Fruit fly (Drosophila melanogaster) whole organism, embryonic: Measurements from ENCODE around the gene CG43131.

ENCODE experiments used
- Awh ChIP-seq: fragments of 200-800 bp; sonication (Bioruptor generic); IDR thresholded peaks from 2 replicates; pipeline ENCODE4, ENCODE4 v1.3.6; 2022; ENCODE audit warnings: missing biosample characterization, missing genetic modification characterization
- BEAF-32 ChIP-seq: fragments of 200-800 bp; sonication (Bioruptor generic); optimal IDR thresholded peaks from 3 replicates; lab custom pipeline; 2017; ENCODE audit warnings: missing biosample characterization, missing genetic modification characterization, mild to moderate bottlenecking, moderate library complexity, missing genetic modification reagents
- C15 ChIP-seq: fragments of 200-800 bp; sonication (Bioruptor generic); IDR thresholded peaks from 3 replicates; pipeline ENCODE4 v1.3.6; 2022; ENCODE audit warnings: missing biosample characterization, missing genetic modification characterization
- CG1024 ChIP-seq: fragments of 200-800 bp; sonication (Bioruptor generic); IDR thresholded peaks from 2 replicates; pipeline ENCODE4 v1.3.6; 2022; ENCODE audit warnings: missing biosample characterization, missing genetic modification characterization
- CG10366 ChIP-seq: fragments of 200-800 bp; sonication (Bioruptor generic); IDR thresholded peaks from 2 replicates; pipeline ENCODE4 v1.3.6; 2022; ENCODE audit warnings: missing biosample characterization, missing genetic modification characterization
- CG12769 ChIP-seq: fragments of 200-800 bp; sonication (Bioruptor generic); optimal IDR thresholded peaks from 2 replicates; lab custom pipeline; 2019; ENCODE audit warnings: missing biosample characterization, mild to moderate bottlenecking, missing genetic modification characterization, moderate library complexity
- CG1602 ChIP-seq: fragments of 200-800 bp; sonication (Bioruptor generic); optimal IDR thresholded peaks from 3 replicates; lab custom pipeline; 2016; ENCODE audit warnings: missing biosample characterization, missing genetic modification characterization
- CG17186 ChIP-seq: fragments of 200-800 bp; sonication (Bioruptor generic); optimal IDR thresholded peaks from 3 replicates; lab custom pipeline; 2017; ENCODE audit warnings: missing biosample characterization, missing genetic modification reagents, missing genetic modification characterization
- CG18476 ChIP-seq: fragments of 200-800 bp; sonication (Bioruptor generic); optimal IDR thresholded peaks from 2 replicates; lab custom pipeline; 2016; ENCODE audit warnings: missing biosample characterization, mild to moderate bottlenecking, missing genetic modification characterization
- CG18764 ChIP-seq: fragments of 200-800 bp; sonication (Bioruptor generic); optimal IDR thresholded peaks from 3 replicates; lab custom pipeline; 2016; ENCODE audit warnings: missing biosample characterization, missing genetic modification characterization
- CG2678 ChIP-seq: fragments of 200-800 bp; sonication (Bioruptor generic); optimal IDR thresholded peaks from 3 replicates; lab custom pipeline; 2019; ENCODE audit warnings: missing biosample characterization, mild to moderate bottlenecking, missing genetic modification characterization, moderate library complexity
- CG3281 ChIP-seq: fragments of 200-800 bp; sonication (Bioruptor generic); optimal IDR thresholded peaks from 3 replicates; lab custom pipeline; 2017; ENCODE audit warnings: missing biosample characterization, mild to moderate bottlenecking, missing genetic modification characterization
- CG4424 ChIP-seq: fragments of 200-800 bp; sonication (Bioruptor generic); optimal IDR thresholded peaks from 3 replicates; lab custom pipeline; 2016; ENCODE audit warnings: missing biosample characterization, missing genetic modification characterization
- CG4820 ChIP-seq: fragments of 200-800 bp; sonication (Bioruptor generic); optimal IDR thresholded peaks from 3 replicates; lab custom pipeline; 2016; ENCODE audit warnings: missing biosample characterization, missing genetic modification characterization
- CG7839 ChIP-seq: fragments of 200-800 bp; sonication (Bioruptor generic); optimal IDR thresholded peaks from 3 replicates; lab custom pipeline; 2018; ENCODE audit warnings: missing biosample characterization, mild to moderate bottlenecking, missing genetic modification characterization, moderate library complexity
- CG8359 ChIP-seq: fragments of 200-800 bp; sonication (Bioruptor generic); optimal IDR thresholded peaks from 2 replicates; lab custom pipeline; 2017; ENCODE audit warnings: missing biosample characterization, mild to moderate bottlenecking, missing genetic modification characterization, borderline replicate concordance
- CG9932 ChIP-seq: fragments of 200-800 bp; sonication (Bioruptor generic); IDR thresholded peaks from 2 replicates; pipeline ENCODE4 v1.3.6; 2022; ENCODE audit warnings: missing biosample characterization, missing genetic modification characterization
- Dad ChIP-seq: fragments of 200-800 bp; sonication (Bioruptor generic); optimal IDR thresholded peaks from 3 replicates; lab custom pipeline; 2016; ENCODE audit warnings: missing biosample characterization, missing genetic modification characterization
- Doc3 ChIP-seq: fragments of 200-800 bp; sonication (Bioruptor generic); IDR thresholded peaks from 3 replicates; pipeline ENCODE4 v1.3.6; 2022; ENCODE audit warnings: missing biosample characterization, missing genetic modification characterization; ENCODE audit not compliant: partially characterized antibody
- E2f2 ChIP-seq: fragments of 200-800 bp; sonication (Bioruptor generic); IDR thresholded peaks from 2 replicates; pipeline ENCODE4 v1.3.6; 2022; ENCODE audit warnings: missing biosample characterization, missing genetic modification characterization
- MBD-R2 ChIP-seq: fragments of 200-800 bp; sonication (Bioruptor generic); IDR thresholded peaks from 2 replicates; pipeline ENCODE4 v1.3.6; 2022; ENCODE audit warnings: missing biosample characterization, missing genetic modification characterization
- Med ChIP-seq: fragments of 200-800 bp; sonication (Bioruptor generic); peaks from one replicate; lab custom pipeline; 2016; ENCODE audit warnings: missing biosample characterization, missing genetic modification characterization, mild to moderate bottlenecking, inconsistent platforms, moderate library complexity
- Myb ChIP-seq: fragments of 200-800 bp; sonication (Bioruptor generic); optimal IDR thresholded peaks from 2 replicates; lab custom pipeline; 2016; ENCODE audit warnings: missing biosample characterization, missing genetic modification characterization
- Oli ChIP-seq: fragments of 200-800 bp; sonication (Bioruptor generic); optimal IDR thresholded peaks from 2 replicates; lab custom pipeline; 2018; ENCODE audit warnings: missing biosample characterization, mild to moderate bottlenecking, missing genetic modification characterization, moderate library complexity
- Spps ChIP-seq: fragments of 200-800 bp; sonication (Bioruptor generic); optimal IDR thresholded peaks from 2 replicates; lab custom pipeline; 2018; ENCODE audit warnings: missing biosample characterization, mild to moderate bottlenecking, missing genetic modification characterization
- Vsx1 ChIP-seq: fragments of 200-800 bp; sonication (Bioruptor generic); optimal IDR thresholded peaks from 2 replicates; lab custom pipeline; 2017; ENCODE audit warnings: missing biosample characterization, mild to moderate bottlenecking, missing genetic modification characterization, missing genetic modification reagents
- abd-A ChIP-seq: fragments of 200-800 bp; sonication (Bioruptor generic); optimal IDR thresholded peaks from 3 replicates; lab custom pipeline; 2019; ENCODE audit warnings: missing biosample characterization, mild to moderate bottlenecking, missing genetic modification characterization, moderate library complexity
- ac ChIP-seq: fragments of 200-800 bp; sonication (Bioruptor generic); optimal IDR thresholded peaks from 3 replicates; lab custom pipeline; 2017; ENCODE audit warnings: missing biosample characterization, mild to moderate bottlenecking, missing genetic modification characterization
- chif ChIP-seq, 2 experiments: fragments of 200-800 bp; sonication (Bioruptor generic); optimal IDR thresholded peaks; 3 replicates each; lab custom pipeline; 2016; ENCODE audit warnings: missing biosample characterization in 2 of 2, missing genetic modification characterization in 2 of 2
- dpn ChIP-seq, 2 experiments: fragments of 200-800 bp; sonication (Bioruptor generic); optimal IDR thresholded peaks; 3 replicates each; lab custom pipeline; 2016; ENCODE audit warnings: missing biosample characterization in 2 of 2, missing genetic modification characterization in 2 of 2
- en ChIP-seq: fragments of 200-800 bp; sonication (Bioruptor generic); optimal IDR thresholded peaks from 2 replicates; lab custom pipeline; 2016; ENCODE audit warnings: missing biosample characterization, missing genetic modification characterization
- eve ChIP-seq, 2 experiments: fragments of >200 bp; optimal IDR thresholded peaks; 2 replicates each; lab custom pipeline; 2017; ENCODE audit warnings: missing biosample characterization in 2 of 2, missing genetic modification characterization in 2 of 2
- fru ChIP-seq: fragments of >200 bp; optimal IDR thresholded peaks from 2 replicates; lab custom pipeline; 2017
- gt ChIP-seq: fragments of 200-800 bp; sonication (Bioruptor generic); IDR thresholded peaks from 2 replicates; pipeline ENCODE4 v1.3.6; 2022; ENCODE audit warnings: missing biosample characterization, missing genetic modification characterization
- hkb ChIP-seq, 2 experiments: fragments of 200-800 bp in 1 of 2; fragments of >200 bp in 1 of 2; sonication (Bioruptor generic) in 1 of 2; IDR thresholded peaks in 1 of 2; optimal IDR thresholded peaks in 1 of 2; 2 replicates each; pipeline versions ENCODE4 v1.3.6 to Lab custom; 2017 to 2022; ENCODE audit warnings: missing biosample characterization in 1 of 2, missing genetic modification characterization in 1 of 2
- oc ChIP-seq: fragments of 200-800 bp; sonication (Bioruptor generic); optimal IDR thresholded peaks from 2 replicates; lab custom pipeline; 2018; ENCODE audit warnings: missing biosample characterization, mild to moderate bottlenecking, missing genetic modification characterization, moderate library complexity
- pan ChIP-seq, 4 experiments: fragments of >200 bp in 3 of 4; fragments of 200-800 bp in 1 of 4; sonication (Bioruptor generic) in 1 of 4; optimal IDR thresholded peaks in 3 of 4; IDR thresholded peaks in 1 of 4; 2 replicates each; pipeline versions ENCODE4 v1.3.6 to Lab custom; 2017 to 2022; ENCODE audit warnings: missing biosample characterization in 2 of 4, missing genetic modification characterization in 2 of 4, mixed read lengths in 1 of 4
- pho ChIP-seq: fragments of 200-800 bp; sonication (Bioruptor generic); optimal IDR thresholded peaks from 2 replicates; lab custom pipeline; 2016; ENCODE audit warnings: missing biosample characterization, missing genetic modification characterization
- ranshi ChIP-seq: fragments of 200-800 bp; sonication (Bioruptor generic); IDR thresholded peaks from 2 replicates; pipeline ENCODE4 v1.3.6; 2022; ENCODE audit warnings: missing biosample characterization, missing genetic modification characterization
- ro ChIP-seq: fragments of 200-800 bp; sonication (Bioruptor generic); IDR thresholded peaks from 2 replicates; pipeline ENCODE4 v1.3.6; 2022; ENCODE audit warnings: missing biosample characterization, missing genetic modification characterization
- run ChIP-seq: fragments of 200-800 bp; sonication (Bioruptor generic); optimal IDR thresholded peaks from 3 replicates; lab custom pipeline; 2018; ENCODE audit warnings: missing biosample characterization, mild to moderate bottlenecking, missing genetic modification characterization
- salm ChIP-seq: fragments of 200-800 bp; sonication (Bioruptor generic); optimal IDR thresholded peaks from 2 replicates; lab custom pipeline; 2018; ENCODE audit warnings: missing biosample characterization, mild to moderate bottlenecking, missing genetic modification characterization
- sd ChIP-seq: fragments of 200-800 bp; sonication (Bioruptor generic); optimal IDR thresholded peaks from 3 replicates; lab custom pipeline; 2018; ENCODE audit warnings: missing biosample characterization, mild to moderate bottlenecking, missing genetic modification characterization, moderate library complexity
- sens ChIP-seq: fragments of 200-800 bp; sonication (Bioruptor generic); peaks from one replicate; lab custom pipeline; 2016; ENCODE audit warnings: missing biosample characterization, missing genetic modification characterization
- slp2 ChIP-seq: fragments of 200-800 bp; sonication (Bioruptor generic); optimal IDR thresholded peaks from 2 replicates; lab custom pipeline; 2016; ENCODE audit warnings: missing biosample characterization, missing genetic modification characterization
- so ChIP-seq: fragments of 200-800 bp; sonication (Bioruptor generic); IDR thresholded peaks from 3 replicates; pipeline ENCODE4 v1.3.6; 2022; ENCODE audit warnings: missing biosample characterization, missing genetic modification characterization
- sqz ChIP-seq: fragments of 200-800 bp; sonication (Bioruptor generic); optimal IDR thresholded peaks from 3 replicates; lab custom pipeline; 2018; ENCODE audit warnings: missing biosample characterization, mild to moderate bottlenecking, missing genetic modification characterization
- vvl ChIP-seq: fragments of 200-800 bp; sonication (Bioruptor generic); IDR thresholded peaks from 2 replicates; pipeline ENCODE4 v1.3.6; 2022; ENCODE audit warnings: missing biosample characterization, missing genetic modification characterization
- wor ChIP-seq: fragments of 200-800 bp; sonication (Bioruptor generic); IDR thresholded peaks from 2 replicates; pipeline ENCODE4 v1.3.6; 2022; ENCODE audit warnings: missing biosample characterization, missing genetic modification characterization
- yki ChIP-seq: fragments of >200 bp; optimal IDR thresholded peaks from 3 replicates; lab custom pipeline; 2018

CG43131 gene

DNA sequence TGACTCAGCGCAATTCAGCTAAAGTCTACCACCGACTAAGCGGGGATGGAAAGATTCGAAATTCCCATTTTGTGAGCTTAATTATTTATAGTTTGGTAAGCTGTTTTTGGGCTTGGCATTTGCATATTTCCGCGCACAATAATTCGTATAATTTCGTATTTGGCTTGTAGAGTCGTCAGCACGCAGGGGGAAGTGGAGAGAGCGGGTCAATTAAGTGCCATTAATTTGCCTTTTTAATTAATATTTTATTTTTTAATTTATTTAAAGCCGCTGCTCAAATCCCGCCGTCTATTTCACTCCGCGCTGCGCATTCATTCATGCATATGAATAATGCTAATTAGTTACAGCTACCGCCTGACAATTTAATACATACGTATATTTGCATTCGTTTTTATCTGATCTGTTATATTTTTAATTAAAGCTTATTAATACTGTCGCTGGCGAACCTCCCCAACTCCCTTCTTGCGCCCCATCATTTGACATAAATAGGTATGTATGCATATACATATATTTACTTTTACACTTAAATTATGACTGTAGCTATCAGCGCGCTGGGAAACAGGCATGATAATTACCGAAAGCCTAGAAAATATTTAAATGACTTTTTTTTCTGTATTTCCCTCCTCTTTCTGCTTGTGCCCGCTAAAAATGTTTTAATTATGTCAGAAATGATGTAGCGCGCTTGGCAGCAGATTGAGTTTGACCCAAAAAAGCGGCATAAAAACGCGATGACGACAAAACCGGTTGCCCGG is 29.0 kb downstream of the CG43131 start:
- TF ChIP-seq CG1024 = no peak
- TF ChIP-seq ac = no peak
- TF ChIP-seq Vsx1 = peak; percentile 45
- TF ChIP-seq ranshi = no peak; the same call in 1 of the 2 replicates
- no peak for TF ChIP-seq Spps (tag; lab: Kevin White, UChicago)
- peak; percentile 86 for TF ChIP-seq CG12769 (tag; lab: Kevin White, UChicago)
- TF ChIP-seq pan (optimal IDR thresholded peaks at IDR 0.05; lab: Kevin White, UChicago) = no peak
- no peak for TF ChIP-seq pan (GFP tag; optimal IDR thresholded peaks at IDR 0.05 in 1 of 2, IDR thresholded peaks at IDR 0.05 in 1 of 2)
- no peak for TF ChIP-seq CG4424 (GFP tag; lab: Kevin White, UChicago)
- TF ChIP-seq vvl (GFP tag; lab: Robert Waterston, UW) = peak; percentile 93
- no peak for TF ChIP-seq pho
- TF ChIP-seq CG18764 = no peak
- TF ChIP-seq MBD-R2 (GFP tag; lab: Robert Waterston, UW) = no peak
- TF ChIP-seq CG4820 (GFP tag; lab: Kevin White, UChicago) = no peak
- peak in 1 of 2 experiments; percentile 32 for TF ChIP-seq eve (GFP tag; optimal IDR thresholded peaks at IDR 0.05; lab: Kevin White, UChicago)
- no peak for TF ChIP-seq gt (GFP tag; lab: Robert Waterston, UW)
- no peak for TF ChIP-seq hkb (optimal IDR thresholded peaks at IDR 0.05; lab: Kevin White, UChicago)
- no peak for TF ChIP-seq hkb (GFP tag; IDR thresholded peaks at IDR 0.05; lab: Robert Waterston, UW)
- peak; percentile 18 for TF ChIP-seq salm (tag; lab: Kevin White, UChicago)
- no peak for TF ChIP-seq CG10366 (GFP tag; lab: Robert Waterston, UW)
- TF ChIP-seq dpn (GFP tag; optimal IDR thresholded peaks at IDR 0.05; lab: Kevin White, UChicago) = no peak
- TF ChIP-seq CG3281 (GFP tag; lab: Kevin White, UChicago) = no peak
- TF ChIP-seq Dad = no peak
- TF ChIP-seq Doc3 (GFP tag; lab: Robert Waterston, UW) = no peak
- TF ChIP-seq sqz (GFP tag; lab: Kevin White, UChicago) = peak; percentile 90
- TF ChIP-seq fru (lab: Kevin White, UChicago) = no peak
- TF ChIP-seq C15 (GFP tag; lab: Robert Waterston, UW) = no peak
- no peak for TF ChIP-seq E2f2
- no peak for TF ChIP-seq chif (GFP tag; optimal IDR thresholded peaks at IDR 0.05; lab: Kevin White, UChicago)
- TF ChIP-seq CG2678 (tag; lab: Kevin White, UChicago) = no peak
- TF ChIP-seq slp2 (GFP tag; lab: Kevin White, UChicago) = no peak
- peak; percentile 95 for TF ChIP-seq Awh (GFP tag; lab: Robert Waterston, UW)
- TF ChIP-seq CG18476 (GFP tag; lab: Kevin White, UChicago) = no peak
- no peak for TF ChIP-seq CG7839 (tag; lab: Kevin White, UChicago)
- peak; percentile 80 for TF ChIP-seq abd-A (tag; lab: Kevin White, UChicago)
- no peak for TF ChIP-seq BEAF-32 (GFP tag; lab: Kevin White, UChicago)
- peak; percentile 53 for TF ChIP-seq Med (GFP tag; lab: Kevin White, UChicago)
- no peak for TF ChIP-seq Myb (GFP tag; lab: Kevin White, UChicago)
- TF ChIP-seq en (GFP tag; lab: Kevin White, UChicago) = no peak
- TF ChIP-seq wor (GFP tag; lab: Robert Waterston, UW) = no peak
- TF ChIP-seq CG1602 (GFP tag; lab: Kevin White, UChicago) = no peak
- no peak for TF ChIP-seq CG17186
- TF ChIP-seq so (GFP tag; lab: Robert Waterston, UW) = no peak
- TF ChIP-seq run (tag; lab: Kevin White, UChicago) = no peak
- peak; percentile 84 for TF ChIP-seq oc (tag; lab: Kevin White, UChicago)
- no peak for TF ChIP-seq CG8359 (GFP tag; lab: Kevin White, UChicago)
- TF ChIP-seq sd (tag; lab: Kevin White, UChicago) = peak; percentile 77
- no peak for TF ChIP-seq CG9932 (GFP tag; lab: Robert Waterston, UW)
- no peak for TF ChIP-seq yki (lab: Kevin White, UChicago)
- no peak for TF ChIP-seq ro (GFP tag; lab: Robert Waterston, UW)
- no peak for TF ChIP-seq Oli (tag; lab: Kevin White, UChicago)
- TF ChIP-seq sens = peak; percentile 41
